Fruit fly (Drosophila melanogaster): ENCODE measurements around the gene heca.

DNA sequence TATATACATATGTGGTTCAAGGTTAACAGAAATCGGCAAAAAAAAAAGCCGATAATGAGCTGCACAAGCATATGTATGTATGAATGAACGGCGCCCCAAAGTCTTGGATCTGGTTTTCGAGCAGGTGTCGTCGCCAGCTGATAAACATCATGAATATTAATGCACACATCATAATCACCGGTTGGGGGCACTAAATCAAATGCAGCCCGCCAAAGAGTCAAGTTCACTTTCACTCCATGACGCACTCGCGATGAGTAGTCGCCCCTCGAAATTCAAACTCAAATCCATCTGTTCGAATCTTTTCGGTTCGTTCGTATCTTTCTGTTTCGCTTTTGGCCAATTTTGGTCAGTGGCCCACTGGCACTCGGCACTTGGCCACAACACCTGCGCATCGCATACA lies 37.5 kb upstream of the heca start:
- TF ChIP-seq ovo (GFP tag; optimal IDR thresholded peaks at IDR 0.05): no peak
- TF ChIP-seq toe (GFP tag; optimal IDR thresholded peaks at IDR 0.05): no peak
- TF ChIP-seq CG11617 (GFP tag; optimal IDR thresholded peaks at IDR 0.05): no peak
- no peak for TF ChIP-seq CG7101 (tag; optimal IDR thresholded peaks at IDR 0.05)
